Worm (Caenorhabditis elegans) whole organism, midembryonic: ENCODE results near the gene C18A11.2.

Experiments
- cog-1 ChIP-seq: sonication (generic microtip); optimal IDR thresholded peaks from 2 replicates; lab custom pipeline; 2016; ENCODE audit warnings: missing genetic modification characterization, missing compliant biosample characterization
- flt-1 ChIP-seq: fragments of 200-800 bp; sonication (Bioruptor generic); IDR thresholded peaks from 2 replicates; pipeline ENCODE4 v1.3.6; 2022; ENCODE audit warnings: missing genetic modification characterization, missing compliant biosample characterization
- klf-2 ChIP-seq: fragments of 200-800 bp; sonication (Bioruptor generic); conservative IDR thresholded peaks from 2 replicates; pipeline ENCODE4 v1.3.6; 2022; ENCODE audit warnings: missing genetic modification reagents, missing genetic modification characterization, missing compliant biosample characterization
- ref-1 ChIP-seq: fragments of 200-800 bp; sonication (Bioruptor generic); conservative IDR thresholded peaks from 2 replicates; pipeline ENCODE4 v1.3.6; 2022; ENCODE audit warnings: missing genetic modification reagents, missing genetic modification characterization, missing compliant biosample characterization
- tab-1 ChIP-seq: fragments of 200-800 bp; sonication (Bioruptor generic); IDR thresholded peaks from 2 replicates; pipeline ENCODE4 v1.3.6; 2022; ENCODE audit warnings: missing genetic modification characterization, missing compliant biosample characterization
- ztf-23 ChIP-seq: fragments of 200-800 bp; sonication (Bioruptor generic); IDR thresholded peaks from 2 replicates; pipeline ENCODE4 v1.3.6; 2022; ENCODE audit warnings: missing genetic modification reagents, missing genetic modification characterization, missing compliant biosample characterization
- ztf-29 ChIP-seq: fragments of 200-800 bp; sonication (Bioruptor generic); IDR thresholded peaks from 2 replicates; pipeline ENCODE4 v1.3.6; 2022; ENCODE audit warnings: missing genetic modification reagents, missing genetic modification characterization, missing compliant biosample characterization

DNA sequence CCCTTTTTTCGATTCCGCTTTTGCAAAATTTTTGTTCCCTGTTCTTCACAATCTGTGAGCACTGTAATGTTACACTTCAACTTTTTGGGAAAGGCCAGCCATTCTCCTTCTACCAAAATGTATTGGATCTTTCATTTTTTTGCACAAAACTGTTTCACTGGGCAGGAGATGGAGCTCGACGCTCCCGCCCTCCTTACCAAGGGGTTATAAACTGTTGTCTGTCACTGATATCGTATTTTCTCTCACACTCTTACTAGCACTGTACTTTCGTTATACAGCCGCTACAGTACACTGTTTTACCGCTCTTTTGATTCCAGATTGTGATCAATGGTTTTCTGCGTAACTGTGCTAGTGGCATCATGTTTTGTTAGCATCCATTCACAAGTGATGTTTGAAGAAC lies 10.4 kb downstream of the C18A11.2 start, which contains the start of gene C46F2.1:
- TF ChIP-seq ref-1 (no peak), flt-1 (GFP tag; lab: Robert Waterston, UW) (no peak), tab-1 (GFP tag; lab: Robert Waterston, UW) (no peak), klf-2 (GFP tag; lab: Robert Waterston, UW) (no peak), ztf-29 (no peak), ztf-23 (GFP tag; lab: Robert Waterston, UW) (no peak), cog-1 (no peak)
